Fruit fly (Drosophila melanogaster): Measurements from ENCODE around the gene Rpt3R.
A peak's percentile ranks its signal among the peaks of the same experiment; 100 is the strongest.

Gene Rpt3R

DNA sequence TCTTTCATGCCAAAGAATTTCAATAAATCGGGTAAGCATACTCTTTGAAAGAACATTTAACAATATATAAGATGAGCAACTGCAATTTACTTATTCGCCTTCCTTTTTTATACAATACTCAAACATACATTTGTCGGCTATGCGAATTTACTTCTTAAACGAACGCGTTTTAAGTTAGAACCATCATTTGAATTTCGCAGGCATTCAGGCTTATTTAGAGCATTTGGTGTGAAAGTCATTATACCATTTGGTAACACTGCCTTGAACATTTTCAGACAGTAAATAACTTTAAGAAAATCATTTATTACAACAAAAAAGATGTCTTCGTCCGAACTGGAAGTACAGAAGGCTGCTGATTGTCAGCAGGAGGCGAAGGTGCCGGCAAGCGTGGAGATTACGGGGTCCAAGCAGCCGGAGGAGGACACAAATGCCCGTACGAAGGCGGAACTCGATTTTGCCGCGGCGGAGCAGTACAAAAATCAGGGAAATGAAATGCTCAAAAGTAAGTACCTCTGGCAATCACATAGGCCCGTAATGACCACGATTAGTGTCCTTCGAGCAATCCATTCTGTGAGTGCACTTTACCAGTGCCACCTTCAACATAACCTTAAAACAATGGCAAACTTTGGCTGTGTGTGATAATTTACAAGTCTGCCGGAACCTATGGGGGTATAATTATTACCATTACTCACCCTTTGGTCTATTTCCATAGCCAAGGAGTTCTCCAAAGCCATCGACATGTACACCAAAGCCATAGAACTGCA, 8.2 kb downstream of the Rpt3R start:
- TF ChIP-seq tgo (GFP tag; IDR thresholded peaks at IDR 0.05) = no peak
- TF ChIP-seq Xbp1 (GFP tag; optimal IDR thresholded peaks at IDR 0.05) = no peak
- TF ChIP-seq exex (tag; optimal IDR thresholded peaks at IDR 0.05) = no peak
- no peak for TF ChIP-seq CG6654 (GFP tag; optimal IDR thresholded peaks at IDR 0.05)
- peak; percentile 50 for TF ChIP-seq pzg (GFP tag; optimal IDR thresholded peaks at IDR 0.05)
- peak; percentile 90 for TF ChIP-seq bigmax (GFP tag; optimal IDR thresholded peaks at IDR 0.05)
- TF ChIP-seq CG4617 (GFP tag; optimal IDR thresholded peaks at IDR 0.05; ENCODE audit: borderline replicate concordance) = peak; percentile 70
- TF ChIP-seq CG9797 (GFP tag; optimal IDR thresholded peaks at IDR 0.05) = peak; percentile 42
- no peak for TF ChIP-seq slp2 (GFP tag; optimal IDR thresholded peaks at IDR 0.05)
- no peak for TF ChIP-seq H2.0 (GFP tag; IDR thresholded peaks at IDR 0.05)
- no peak for TF ChIP-seq Dref (GFP tag; IDR thresholded peaks at IDR 0.05)
- no peak for TF ChIP-seq CG8765 (GFP tag; IDR thresholded peaks at IDR 0.05)
- no peak for TF ChIP-seq amos (GFP tag; IDR thresholded peaks at IDR 0.05; ENCODE audit: partially characterized antibody)
- no peak for TF ChIP-seq Trl (optimal IDR thresholded peaks at IDR 0.05)
- no peak for TF ChIP-seq Trl (GFP tag; optimal IDR thresholded peaks at IDR 0.05)
- peak; percentile 80 for TF ChIP-seq E2f2 (GFP tag; IDR thresholded peaks at IDR 0.05)
- no peak for TF ChIP-seq CG3065 (GFP tag; optimal IDR thresholded peaks at IDR 0.05)
- no peak for TF ChIP-seq CG1529 (GFP tag; optimal IDR thresholded peaks at IDR 0.05)
- TF ChIP-seq Myb (GFP tag; optimal IDR thresholded peaks at IDR 0.05) = peak; percentile 15
- no peak for TF ChIP-seq pita (GFP tag; optimal IDR thresholded peaks at IDR 0.05)
- no peak for TF ChIP-seq D19A (tag; optimal IDR thresholded peaks at IDR 0.05)
- TF ChIP-seq Dp (GFP tag; optimal IDR thresholded peaks at IDR 0.05) = peak; percentile 75
- no peak for TF ChIP-seq Doc3 (GFP tag; IDR thresholded peaks at IDR 0.05; ENCODE audit: partially characterized antibody)
- TF ChIP-seq sens (GFP tag) = peak; percentile 18
- peak; percentile 60 for TF ChIP-seq MESR4 (GFP tag; optimal IDR thresholded peaks at IDR 0.05)
- peak; percentile 15; the same call in 1 of the 2 replicates for TF ChIP-seq MBD-R2 (GFP tag; IDR thresholded peaks at IDR 0.05)
- peak; percentile 85 for TF ChIP-seq gfzf (GFP tag; optimal IDR thresholded peaks at IDR 0.05)
- no peak for TF ChIP-seq zf30C (GFP tag; optimal IDR thresholded peaks at IDR 0.05)
- no peak for TF ChIP-seq CG16863 (GFP tag; optimal IDR thresholded peaks at IDR 0.05)
- no peak for TF ChIP-seq gce (GFP tag; IDR thresholded peaks at IDR 0.05)
- no peak for TF ChIP-seq otp (GFP tag; IDR thresholded peaks at IDR 0.05)
- no peak for TF ChIP-seq CG11723 (GFP tag; optimal IDR thresholded peaks at IDR 0.05)

DNA sequence ATGACTTTTGCATAAGTTTGCCTTT, 8.6 kb downstream of the Rpt3R start, which contains the start of gene PpD3:
PpD3 (plus strand) TSS at position 1 of the 25 bp plus-strand sequence.
- TF ChIP-seq BEAF-32 (GFP tag; optimal IDR thresholded peaks at IDR 0.05) = peak; percentile 42
- no peak for TF ChIP-seq HmgD (GFP tag; optimal IDR thresholded peaks at IDR 0.05)

DNA sequence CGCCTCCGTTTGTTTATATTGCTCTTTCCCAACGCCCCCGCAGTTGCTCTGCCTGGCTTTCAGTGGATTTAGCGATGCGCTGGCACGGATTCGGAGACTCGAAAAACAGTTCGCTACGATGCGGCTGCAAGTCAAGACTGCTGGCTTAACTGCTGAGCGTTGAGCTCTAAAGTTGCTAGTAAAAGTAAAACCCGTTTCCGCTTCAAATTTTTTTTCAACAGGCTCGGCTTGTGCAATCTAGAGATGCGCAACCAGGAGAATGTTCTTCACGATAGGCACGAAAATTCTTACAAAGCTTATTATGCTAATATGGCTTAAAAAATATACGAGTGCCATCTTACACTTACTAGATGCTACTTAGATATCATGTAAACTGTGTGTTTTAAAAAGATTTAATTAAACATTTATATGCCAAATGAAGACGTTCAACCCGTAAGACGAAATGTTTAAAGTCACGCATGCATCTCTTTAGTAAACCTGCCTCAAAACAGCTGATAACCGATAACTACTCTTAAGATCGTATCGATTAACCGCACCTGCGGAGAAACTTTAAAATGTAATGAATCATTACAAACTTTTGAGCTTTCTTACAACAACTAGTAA, 8.9 kb downstream of the Rpt3R start, which contains the start of gene CG12948:
CG12948 (minus strand) TSS at position 473 of the 603 bp plus-strand sequence.
- TF ChIP-seq CG4328 (GFP tag; optimal IDR thresholded peaks at IDR 0.05) (no peak), CG13424 (tag; optimal IDR thresholded peaks at IDR 0.05) (peak; percentile 69), Atf3 (GFP tag; optimal IDR thresholded peaks at IDR 0.05) (no peak), Dref (GFP tag; IDR thresholded peaks at IDR 0.05) (peak; percentile 56), CG7963 (GFP tag; IDR thresholded peaks at IDR 0.05; ENCODE audit: partially characterized antibody) (peak; percentile 66; the same call in 2 of the 3 replicates), inv (GFP tag; IDR thresholded peaks at IDR 0.05; ENCODE audit: partially characterized antibody) (peak; percentile 81), CrebB (tag; optimal IDR thresholded peaks at IDR 0.05) (no peak), Neu2 (GFP tag; optimal IDR thresholded peaks at IDR 0.05; ENCODE audit: borderline replicate concordance) (no peak), br (optimal IDR thresholded peaks at IDR 0.05) (no peak), CG7839 (tag; optimal IDR thresholded peaks at IDR 0.05) (no peak), lab (GFP tag; optimal IDR thresholded peaks at IDR 0.05) (no peak), CG8765 (GFP tag; IDR thresholded peaks at IDR 0.05) (no peak), ewg (GFP tag; optimal IDR thresholded peaks at IDR 0.05) (no peak), slp2 (GFP tag; optimal IDR thresholded peaks at IDR 0.05) (peak; percentile 21), CG34376 (GFP tag; optimal IDR thresholded peaks at IDR 0.05) (peak; percentile 63), Myb (GFP tag; optimal IDR thresholded peaks at IDR 0.05) (peak; percentile 7), CG9727 (GFP tag; optimal IDR thresholded peaks at IDR 0.05) (peak; percentile 61), CG10431 (GFP tag; optimal IDR thresholded peaks at IDR 0.05) (no peak), lmd (GFP tag; IDR thresholded peaks at IDR 0.05) (peak; percentile 45)
